Fruit fly (Drosophila melanogaster): Measurements from ENCODE around the gene Mms19.

DNA sequence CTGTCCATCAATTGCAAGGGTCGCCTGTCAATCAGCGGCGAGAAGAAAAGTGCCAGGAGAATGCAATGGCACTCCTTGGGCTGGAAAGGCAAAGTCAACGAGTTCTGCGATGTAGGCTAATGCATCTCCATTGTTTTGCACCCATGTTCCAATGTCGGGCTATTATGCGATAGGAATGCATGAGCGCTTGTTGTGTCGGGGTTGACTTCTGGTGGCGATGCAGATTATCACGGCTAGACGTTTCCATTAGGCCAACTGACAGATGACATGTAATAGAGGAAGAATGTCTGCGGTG, 19.6 kb upstream of the Mms19 start:
- TF ChIP-seq Crg-1 (GFP tag; optimal IDR thresholded peaks at IDR 0.05) (no peak), pad (GFP tag; optimal IDR thresholded peaks at IDR 0.05) (no peak), cic (GFP tag; optimal IDR thresholded peaks at IDR 0.05) (no peak), Mnt (GFP tag; optimal IDR thresholded peaks at IDR 0.05) (no peak)
